Fruit fly (Drosophila melanogaster) whole organism, wandering third instar larva: ENCODE results near the gene Ae2.

ENCODE experiments used
- Abd-B ChIP-seq: fragments of >200 bp; optimal IDR thresholded peaks from 2 replicates; lab custom pipeline; 2017; ENCODE audit warnings: missing biosample characterization, missing genetic modification characterization
- CG9705 ChIP-seq: fragments of 200-800 bp; sonication (Bioruptor generic); optimal IDR thresholded peaks from 2 replicates; lab custom pipeline; 2018; ENCODE audit warnings: missing biosample characterization, mild to moderate bottlenecking, missing genetic modification characterization
- CrebA ChIP-seq: fragments of 200-800 bp; sonication (Bioruptor generic); optimal IDR thresholded peaks from 2 replicates; lab custom pipeline; 2016; ENCODE audit warnings: missing biosample characterization, mild to moderate bottlenecking, missing genetic modification characterization, borderline replicate concordance
- Dfd ChIP-seq: fragments of >200 bp; optimal IDR thresholded peaks from 2 replicates; lab custom pipeline; 2017; ENCODE audit warnings: missing biosample characterization, missing genetic modification characterization
- Dif ChIP-seq: fragments of 200-275, 200-300 bp; sonication (Bioruptor generic); optimal IDR thresholded peaks from 2 replicates; lab custom pipeline; 2018; ENCODE audit warnings: missing biosample characterization, missing genetic modification characterization; ENCODE audit not compliant: partially characterized antibody
- HLH106 ChIP-seq: fragments of 200-800 bp; optimal IDR thresholded peaks from 3 replicates; lab custom pipeline; 2019; ENCODE audit warnings: missing biosample characterization, mild to moderate bottlenecking, missing genetic modification characterization, moderate library complexity
- Hr78 ChIP-seq: fragments of >200 bp; optimal IDR thresholded peaks from 2 replicates; lab custom pipeline; 2017; ENCODE audit warnings: missing biosample characterization, missing genetic modification characterization
- Hr83 ChIP-seq: fragments of 200-300 bp; sonication (Bioruptor generic); optimal IDR thresholded peaks from 2 replicates; lab custom pipeline; 2016; ENCODE audit warnings: missing biosample characterization, mild to moderate bottlenecking, missing genetic modification characterization, moderate library complexity; ENCODE audit not compliant: poor library complexity, severe bottlenecking
- Jra ChIP-seq: sonication (Bioruptor generic); optimal IDR thresholded peaks from 2 replicates; lab custom pipeline; 2016; ENCODE audit warnings: missing biosample characterization, missing genetic modification characterization
- Mio ChIP-seq: sonication (Bioruptor generic); optimal IDR thresholded peaks from 2 replicates; lab custom pipeline; 2016; ENCODE audit warnings: missing biosample characterization, missing genetic modification characterization
- Myc ChIP-seq: fragments of >200 bp; optimal IDR thresholded peaks from 2 replicates; lab custom pipeline; 2017
- N ChIP-seq: fragments of >200 bp; optimal IDR thresholded peaks from 2 replicates; lab custom pipeline; 2018; ENCODE audit warnings: missing biosample characterization, missing external identifiers, missing genetic modification characterization
- OdsH ChIP-seq: fragments of 200-800 bp; sonication (Bioruptor generic); optimal IDR thresholded peaks from 2 replicates; lab custom pipeline; 2016; ENCODE audit warnings: missing biosample characterization, mild to moderate bottlenecking, missing genetic modification characterization
- Rel ChIP-seq, 2 experiments: fragments of 200-800 bp; sonication (Bioruptor generic) in 1 of 2; optimal IDR thresholded peaks; 2 replicates in 1 of 2; 3 replicates in 1 of 2; lab custom pipeline; 2016 to 2019; ENCODE audit warnings: mild to moderate bottlenecking in 2 of 2, missing biosample characterization in 2 of 2, missing genetic modification characterization in 2 of 2, moderate library complexity in 1 of 2
- Sp1 ChIP-seq: fragments of 200-800 bp; sonication (Bioruptor generic); optimal IDR thresholded peaks from 3 replicates; lab custom pipeline; 2019; ENCODE audit warnings: missing biosample characterization, mild to moderate bottlenecking, missing genetic modification characterization, moderate library complexity
- Vsx2 ChIP-seq: fragments of 200-300, 225-300 bp; sonication (Bioruptor generic); optimal IDR thresholded peaks from 2 replicates; lab custom pipeline; 2018; ENCODE audit warnings: missing biosample characterization, missing genetic modification characterization; ENCODE audit not compliant: partially characterized antibody
- br ChIP-seq: fragments of 200-800 bp; sonication (Bioruptor generic); optimal IDR thresholded peaks from 2 replicates; lab custom pipeline; 2016; ENCODE audit warnings: missing biosample characterization, missing genetic modification characterization
- brk ChIP-seq: fragments of 200-800 bp; sonication (Bioruptor generic); optimal IDR thresholded peaks from 2 replicates; lab custom pipeline; 2016; ENCODE audit warnings: missing biosample characterization, mild to moderate bottlenecking, missing genetic modification characterization
- dl ChIP-seq, 2 experiments: fragments of 175-275, 200-275 bp in 1 of 2; fragments of 200-275 bp in 1 of 2; sonication (Bioruptor generic); optimal IDR thresholded peaks; lab custom pipeline; 2018; ENCODE audit warnings: mild to moderate bottlenecking in 2 of 2, missing biosample characterization in 2 of 2, missing genetic modification characterization in 2 of 2, moderate library complexity in 2 of 2; ENCODE audit not compliant: partially characterized antibody in 2 of 2, insufficient read depth in 1 of 2
- dmrt93B ChIP-seq: fragments of 200-800 bp; sonication (Bioruptor generic); optimal IDR thresholded peaks from 2 replicates; lab custom pipeline; 2018; ENCODE audit warnings: missing biosample characterization, mild to moderate bottlenecking, missing genetic modification characterization
- dsf ChIP-seq: sonication (Bioruptor generic); optimal IDR thresholded peaks from 2 replicates; lab custom pipeline; 2016; ENCODE audit warnings: missing biosample characterization, missing genetic modification characterization, borderline replicate concordance
- ey ChIP-seq: fragments of 200-800 bp; sonication (Bioruptor generic); optimal IDR thresholded peaks from 2 replicates; lab custom pipeline; 2016; ENCODE audit warnings: missing biosample characterization, missing genetic modification characterization
- foxo ChIP-seq, 2 experiments: fragments of 200-800 bp; sonication (Bioruptor generic); optimal IDR thresholded peaks; 2 replicates in 1 of 2; 3 replicates in 1 of 2; lab custom pipeline; 2016 to 2017; ENCODE audit warnings: missing biosample characterization in 2 of 2, missing genetic modification characterization in 2 of 2
- h ChIP-seq: fragments of 200-800 bp; sonication (Bioruptor generic); optimal IDR thresholded peaks from 3 replicates; lab custom pipeline; 2016; ENCODE audit warnings: missing biosample characterization, mild to moderate bottlenecking, missing genetic modification characterization
- jim ChIP-seq: fragments of 175-275, 200-325 bp; sonication (Bioruptor generic); optimal IDR thresholded peaks from 2 replicates; lab custom pipeline; 2016; ENCODE audit warnings: missing biosample characterization, mild to moderate bottlenecking, missing genetic modification characterization
- lola ChIP-seq: fragments of >200 bp; optimal IDR thresholded peaks from 2 replicates; lab custom pipeline; 2017; ENCODE audit warnings: missing biosample characterization, missing genetic modification characterization
- pan ChIP-seq: fragments of >200 bp; optimal IDR thresholded peaks from 2 replicates; lab custom pipeline; 2017
- psq ChIP-seq: fragments of 200-800 bp; sonication (Bioruptor generic); optimal IDR thresholded peaks from 3 replicates; lab custom pipeline; 2017; ENCODE audit warnings: missing biosample characterization, mild to moderate bottlenecking, missing genetic modification characterization, moderate library complexity
- rgr ChIP-seq: fragments of 200-800 bp; sonication (Bioruptor generic); optimal IDR thresholded peaks from 3 replicates; lab custom pipeline; 2016; ENCODE audit warnings: missing biosample characterization, mild to moderate bottlenecking, missing genetic modification characterization
- sv ChIP-seq: fragments of 200-800 bp; sonication (Bioruptor generic); optimal IDR thresholded peaks from 3 replicates; lab custom pipeline; 2016; ENCODE audit warnings: missing biosample characterization, missing genetic modification characterization
- tai ChIP-seq: sonication (Bioruptor generic); optimal IDR thresholded peaks from 2 replicates; lab custom pipeline; 2016; ENCODE audit warnings: missing biosample characterization, missing genetic modification characterization
- usp ChIP-seq: fragments of >200 bp; optimal IDR thresholded peaks from 2 replicates; lab custom pipeline; 2017; ENCODE audit warnings: missing biosample characterization, missing genetic modification characterization
- woc ChIP-seq: sonication (Bioruptor generic); optimal IDR thresholded peaks from 2 replicates; lab custom pipeline; 2016; ENCODE audit warnings: missing biosample characterization, mild to moderate bottlenecking, missing genetic modification characterization

Ae2 gene

dm6 chr3L:9714537-9715144 is 48.7 kb upstream of the Ae2 start:
- no peak for TF ChIP-seq foxo (GFP tag; optimal IDR thresholded peaks at IDR 0.05; lab: Kevin White, UChicago)
- peak; percentile 34 for TF ChIP-seq Abd-B (GFP tag; lab: Kevin White, UChicago)
- no peak for TF ChIP-seq Sp1 (GFP tag; lab: Kevin White, UChicago)
- no peak for TF ChIP-seq sv (GFP tag; lab: Kevin White, UChicago)
- no peak for TF ChIP-seq br (GFP tag; lab: Kevin White, UChicago)
- no peak for TF ChIP-seq Rel (GFP tag; optimal IDR thresholded peaks at IDR 0.05; lab: Kevin White, UChicago)
- peak; percentile 100 for TF ChIP-seq Rel (tag; optimal IDR thresholded peaks at IDR 0.05; lab: Kevin White, UChicago)
- peak; percentile 57 for TF ChIP-seq Hr83 (GFP tag; lab: Kevin White, UChicago)
- no peak for TF ChIP-seq lola (GFP tag; lab: Kevin White, UChicago)
- no peak for TF ChIP-seq Mio (GFP tag; lab: Kevin White, UChicago)
- peak; percentile 36 for TF ChIP-seq Dif (GFP tag; lab: Kevin White, UChicago)
- TF ChIP-seq OdsH: no peak

- TF ChIP-seq Jra (GFP tag; lab: Kevin White, UChicago) (no peak), Rel (GFP tag; optimal IDR thresholded peaks at IDR 0.05; lab: Kevin White, UChicago) (no peak), Rel (tag; optimal IDR thresholded peaks at IDR 0.05; lab: Kevin White, UChicago) (peak; percentile 90), N (GFP tag; lab: Kevin White, UChicago) (no peak), pan (lab: Kevin White, UChicago) (no peak), tai (GFP tag; lab: Kevin White, UChicago) (no peak), foxo (GFP tag; optimal IDR thresholded peaks at IDR 0.05; lab: Kevin White, UChicago) (no peak), dmrt93B (GFP tag; lab: Kevin White, UChicago) (no peak)
Observed at dm6 chr3L:9716595-9716994, 46.7 kb upstream of the Ae2 start.

- no peak for TF ChIP-seq dsf (GFP tag; lab: Kevin White, UChicago)
- TF ChIP-seq Mio (GFP tag; lab: Kevin White, UChicago): no peak
- TF ChIP-seq dmrt93B (GFP tag; lab: Kevin White, UChicago): no peak
- TF ChIP-seq psq (GFP tag; lab: Kevin White, UChicago): no peak
- TF ChIP-seq Vsx2: no peak
- no peak for TF ChIP-seq ey (GFP tag; lab: Kevin White, UChicago)
- TF ChIP-seq br (GFP tag; lab: Kevin White, UChicago): no peak
- TF ChIP-seq HLH106 (tag; lab: Kevin White, UChicago): no peak
- TF ChIP-seq Hr78 (GFP tag; lab: Kevin White, UChicago): no peak
- TF ChIP-seq jim (GFP tag; lab: Kevin White, UChicago): no peak
- TF ChIP-seq, all 38 proteins: peak for 0
Observed at dm6 chr3L:9717101-9717500, 46.2 kb upstream of the Ae2 start.

dm6 chr3L:9717839-9718238 is 45.5 kb upstream of the Ae2 start:
- TF ChIP-seq Rel (GFP tag; optimal IDR thresholded peaks at IDR 0.05; lab: Kevin White, UChicago) (no peak), Rel (tag; optimal IDR thresholded peaks at IDR 0.05; lab: Kevin White, UChicago) (peak; percentile 98), Abd-B (GFP tag; lab: Kevin White, UChicago) (no peak), dl (GFP tag; optimal IDR thresholded peaks at IDR 0.05; lab: Kevin White, UChicago; ENCODE audit: insufficient read depth in 1 of 2, partially characterized antibody in 2 of 2) (no peak), Myc (lab: Kevin White, UChicago) (no peak), HLH106 (tag; lab: Kevin White, UChicago) (no peak), dsf (GFP tag; lab: Kevin White, UChicago) (no peak)

- TF ChIP-seq Dfd (GFP tag; lab: Kevin White, UChicago) (no peak), pan (lab: Kevin White, UChicago) (no peak), sv (GFP tag; lab: Kevin White, UChicago) (peak; percentile 38), lola (GFP tag; lab: Kevin White, UChicago) (no peak), psq (GFP tag; lab: Kevin White, UChicago) (peak; percentile 63), foxo (GFP tag; optimal IDR thresholded peaks at IDR 0.05; lab: Kevin White, UChicago) (peak in 1 of 2 experiments; percentile 47), Myc (lab: Kevin White, UChicago) (peak; percentile 90), Vsx2 (no peak), brk (GFP tag; lab: Kevin White, UChicago) (no peak), HLH106 (tag; lab: Kevin White, UChicago) (peak; percentile 84), Sp1 (GFP tag; lab: Kevin White, UChicago) (peak; percentile 73), dl (GFP tag; optimal IDR thresholded peaks at IDR 0.05; lab: Kevin White, UChicago; ENCODE audit: insufficient read depth in 1 of 2, partially characterized antibody in 2 of 2) (no peak), CrebA (GFP tag; lab: Kevin White, UChicago) (no peak), Dif (GFP tag; lab: Kevin White, UChicago) (no peak), tai (GFP tag; lab: Kevin White, UChicago) (no peak), br (GFP tag; lab: Kevin White, UChicago) (no peak), woc (no peak), Hr83 (GFP tag; lab: Kevin White, UChicago) (no peak), ey (GFP tag; lab: Kevin White, UChicago) (no peak), dsf (GFP tag; lab: Kevin White, UChicago) (no peak), Mio (GFP tag; lab: Kevin White, UChicago) (no peak), jim (GFP tag; lab: Kevin White, UChicago) (no peak), rgr (GFP tag; lab: Kevin White, UChicago) (peak; percentile 70), CG9705 (GFP tag; lab: Kevin White, UChicago) (peak; percentile 70), dmrt93B (GFP tag; lab: Kevin White, UChicago) (peak; percentile 48), OdsH (peak; percentile 26), Abd-B (GFP tag; lab: Kevin White, UChicago) (no peak), Rel (GFP tag; optimal IDR thresholded peaks at IDR 0.05; lab: Kevin White, UChicago) (no peak), Rel (tag; optimal IDR thresholded peaks at IDR 0.05; lab: Kevin White, UChicago) (peak; percentile 82), h (peak; percentile 39), Hr78 (GFP tag; lab: Kevin White, UChicago) (no peak), usp (GFP tag; lab: Kevin White, UChicago) (no peak)
Observed at dm6 chr3L:9718929-9719328, 44.4 kb upstream of the Ae2 start, which contains the start of the genes CG18178 and CG14174. Gene CG18178, minus strand, starts transcription at chr3L:9719144. Gene CG14174, plus strand, starts transcription at chr3L:9719328.
